Worm (Caenorhabditis elegans) whole organism, mixed stage, embryonic: Measurements from ENCODE around the gene nhr-8.

Experiments used
- M03D4.4 ChIP-seq: sonication (generic microtip); optimal IDR thresholded peaks from 2 replicates; lab custom pipeline; 2017; ENCODE audit warnings: mild to moderate bottlenecking, missing genetic modification characterization, missing compliant biosample characterization
- ceh-39 ChIP-seq: fragments of 150-350 bp; optimal IDR thresholded peaks from 2 replicates; lab custom pipeline; 2014; ENCODE audit warnings: missing biosample characterization, missing genetic modification characterization
- nhr-76 ChIP-seq: sonication (generic microtip); optimal IDR thresholded peaks from 2 replicates; lab custom pipeline; 2017; ENCODE audit warnings: missing biosample characterization, missing genetic modification characterization

DNA sequence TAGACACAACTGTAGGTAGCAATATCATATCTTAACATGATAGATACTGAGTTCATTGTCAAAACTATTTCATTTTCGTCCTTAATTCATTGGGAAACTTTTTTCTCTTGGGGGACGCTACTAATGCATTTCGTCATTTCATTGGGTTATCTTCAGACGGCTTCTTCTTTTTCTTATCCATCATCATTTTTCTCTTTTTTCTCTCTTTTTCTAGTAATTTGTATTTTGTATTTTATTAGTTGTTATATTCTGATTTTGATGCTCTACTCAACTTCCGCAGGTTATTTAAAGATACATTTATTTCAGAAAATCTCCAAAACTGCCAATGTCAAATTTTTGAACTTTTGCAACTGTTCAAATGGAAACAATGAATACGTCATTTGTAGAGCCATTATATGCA, 32.8 kb downstream of the nhr-8 start, which contains the start of gene npr-35:
- TF ChIP-seq M03D4.4 (tag; lab: Kevin White, UChicago) (no peak), ceh-39 (tag; lab: Kevin White, UChicago) (no peak), nhr-76 (tag; lab: Kevin White, UChicago) (no peak)
